Worm (Caenorhabditis elegans): Measurements from ENCODE around the gene F41G4.8.
"Not testable (repeated sequence)": the region's sequence is repeated elsewhere in the genome, so short reads cannot be mapped to it uniquely, and the experiment has no call there.

F41G4.8 gene

DNA sequence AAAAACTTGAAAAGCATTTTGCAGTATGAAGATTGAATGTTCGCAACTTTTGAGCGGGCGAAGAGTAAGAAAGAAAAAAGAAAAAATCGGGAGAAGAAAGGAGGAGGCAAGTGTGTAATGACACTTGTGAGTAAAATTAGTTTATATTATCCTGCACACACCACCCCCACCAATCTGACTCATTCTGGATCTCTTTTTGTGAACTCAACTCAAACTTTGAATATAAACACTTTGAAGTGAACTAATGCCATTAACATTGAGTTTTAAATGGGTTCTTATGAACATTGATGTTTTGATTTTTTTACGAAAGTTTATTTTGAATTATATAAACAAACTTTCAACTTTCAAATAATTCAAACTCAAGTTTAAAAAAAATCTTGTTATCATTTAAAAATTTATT lies at the start of gene F41G4.8:
TSS of gene F41G4.8 (minus strand) at position 101 of the 400 bp plus-strand sequence.
- no peak for TF ChIP-seq unc-62 (GFP tag; optimal IDR thresholded peaks at IDR 0.05)

DNA sequence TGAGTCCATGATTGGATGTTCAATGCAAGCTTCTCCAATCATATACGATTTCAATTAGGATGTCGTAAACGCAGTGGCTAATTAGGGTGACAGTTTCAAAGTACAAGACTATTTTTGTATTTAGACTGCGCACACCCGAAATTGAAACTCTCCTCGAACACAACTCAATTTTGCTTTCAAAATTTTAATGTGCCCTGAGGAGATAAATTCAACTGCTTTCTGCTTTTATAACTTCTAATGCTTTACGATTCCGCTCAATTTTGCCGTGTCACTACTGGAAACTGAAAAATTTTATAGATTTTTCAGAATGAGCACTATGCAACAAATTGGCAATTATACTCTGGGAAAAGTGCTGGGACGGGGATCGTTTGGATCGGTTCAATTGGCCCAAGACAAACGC lies 49.8 kb upstream of the F41G4.8 start, which contains the start of gene F39F10.2:
TSS of gene F39F10.2 (plus strand) at position 301 of the 400 bp plus-strand sequence.
- TF ChIP-seq unc-62 (GFP tag; optimal IDR thresholded peaks at IDR 0.05) = no peak

DNA sequence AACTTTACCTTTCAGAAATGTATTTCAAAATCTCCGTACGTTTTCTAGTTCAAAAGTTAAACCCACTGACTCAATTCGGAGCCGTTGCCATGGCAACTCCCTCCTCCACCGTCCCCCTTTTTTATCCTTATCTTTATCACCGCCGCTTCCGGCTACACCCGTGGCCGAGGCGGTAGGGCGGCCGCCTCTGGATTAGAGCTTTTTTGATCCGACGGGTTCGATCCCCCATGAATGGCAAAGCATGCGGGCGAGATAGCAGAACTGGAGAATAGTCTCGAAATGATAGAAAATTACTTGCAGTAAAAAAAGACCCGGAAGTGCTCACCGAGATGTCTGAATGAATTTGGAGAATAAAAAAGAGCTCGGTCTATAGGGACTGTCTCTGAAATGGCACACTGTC lies 48.9 kb upstream of the F41G4.8 start:
- no peak for TF ChIP-seq unc-62 (GFP tag; optimal IDR thresholded peaks at IDR 0.05)

DNA sequence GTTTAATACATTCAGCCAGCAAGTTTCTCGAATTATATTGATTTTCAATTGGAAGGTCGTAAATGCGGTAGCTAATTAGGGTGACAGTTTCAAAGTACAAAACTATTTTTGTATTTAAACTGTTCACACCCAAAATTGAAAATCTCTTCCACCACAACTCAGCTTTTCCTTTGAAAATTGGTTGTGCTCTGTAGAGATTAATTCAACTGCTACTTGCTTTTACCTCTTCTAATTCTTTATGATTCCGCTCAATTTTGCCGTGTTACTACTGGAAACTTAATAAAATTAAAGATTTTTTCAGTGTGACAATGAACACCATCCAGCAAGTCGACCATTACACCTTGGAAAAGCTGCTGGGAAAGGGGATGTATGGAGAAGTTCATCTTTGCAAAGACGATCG lies 46.9 kb upstream of the F41G4.8 start, which contains the start of gene F39F10.3:
TSS of gene F39F10.3 (plus strand) at position 301 of the 400 bp plus-strand sequence.
- TF ChIP-seq unc-62 (GFP tag; optimal IDR thresholded peaks at IDR 0.05) = no peak

DNA sequence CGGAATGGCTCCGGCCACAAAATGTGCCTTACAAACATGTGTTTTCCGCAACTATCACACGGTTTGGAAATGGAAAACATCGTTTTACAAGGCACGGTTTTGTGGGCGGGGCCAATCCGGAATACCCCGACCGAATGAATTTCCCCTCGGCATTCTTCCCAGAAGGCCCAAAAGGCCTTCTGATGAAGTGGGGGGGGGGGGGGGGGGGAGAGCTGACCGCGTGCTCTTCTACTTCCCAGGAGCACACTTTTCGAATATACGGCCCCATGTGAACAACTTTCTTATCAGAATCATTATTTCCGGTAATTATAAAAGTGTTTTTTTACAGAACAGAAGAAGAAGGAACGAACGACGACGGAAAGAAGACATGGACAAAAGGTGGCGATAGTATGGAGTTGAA lies 39.3 kb upstream of the F41G4.8 start:
- TF ChIP-seq unc-62 (GFP tag; optimal IDR thresholded peaks at IDR 0.05) = no peak

DNA sequence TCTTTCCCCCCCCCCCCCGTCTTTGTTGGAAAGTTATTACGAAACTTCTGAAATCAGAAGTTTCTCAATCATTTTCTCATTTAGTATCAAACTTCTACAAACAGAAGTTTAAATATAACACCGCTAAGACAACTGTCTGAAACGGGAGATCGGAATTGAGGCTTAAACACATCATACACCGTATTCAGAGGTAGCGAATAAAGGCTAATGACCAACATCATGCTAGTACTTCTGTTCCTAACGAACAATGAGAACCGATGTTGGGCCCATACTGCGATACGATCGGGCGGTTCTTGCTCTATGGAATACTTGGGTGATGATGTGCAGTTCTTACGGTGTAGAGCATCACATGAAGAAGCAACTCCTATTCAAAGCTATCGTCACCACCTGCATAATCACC lies 38.6 kb upstream of the F41G4.8 start, which contains the start of gene Y13C8A.1:
TSS of gene Y13C8A.1 (plus strand) at position 301 of the 400 bp plus-strand sequence.
- TF ChIP-seq unc-62 (GFP tag; optimal IDR thresholded peaks at IDR 0.05) = not testable (repeated sequence)

DNA sequence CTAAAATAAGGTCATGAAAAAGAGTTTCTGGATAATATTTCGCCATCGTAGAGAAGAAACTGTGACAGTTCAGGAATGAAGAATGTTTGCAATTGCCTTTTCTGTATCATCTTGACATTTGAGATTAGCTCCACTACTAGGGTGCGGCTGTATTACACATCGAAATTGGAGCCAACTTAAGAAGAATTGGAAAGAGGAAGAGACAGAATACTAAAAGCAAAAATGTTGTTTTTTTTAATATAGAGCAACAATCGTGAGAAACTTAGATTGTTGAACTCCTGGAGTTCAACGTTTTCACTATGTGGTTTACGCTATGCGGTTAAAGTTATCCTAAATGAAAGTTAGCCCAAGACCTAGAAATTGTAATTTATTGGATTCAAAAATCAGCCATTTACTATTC lies 35.6 kb upstream of the F41G4.8 start, which contains the start of gene acs-9:
TSS of gene acs-9 (minus strand) at position 101 of the 400 bp plus-strand sequence.
- TF ChIP-seq unc-62 (GFP tag; optimal IDR thresholded peaks at IDR 0.05) = no peak

DNA sequence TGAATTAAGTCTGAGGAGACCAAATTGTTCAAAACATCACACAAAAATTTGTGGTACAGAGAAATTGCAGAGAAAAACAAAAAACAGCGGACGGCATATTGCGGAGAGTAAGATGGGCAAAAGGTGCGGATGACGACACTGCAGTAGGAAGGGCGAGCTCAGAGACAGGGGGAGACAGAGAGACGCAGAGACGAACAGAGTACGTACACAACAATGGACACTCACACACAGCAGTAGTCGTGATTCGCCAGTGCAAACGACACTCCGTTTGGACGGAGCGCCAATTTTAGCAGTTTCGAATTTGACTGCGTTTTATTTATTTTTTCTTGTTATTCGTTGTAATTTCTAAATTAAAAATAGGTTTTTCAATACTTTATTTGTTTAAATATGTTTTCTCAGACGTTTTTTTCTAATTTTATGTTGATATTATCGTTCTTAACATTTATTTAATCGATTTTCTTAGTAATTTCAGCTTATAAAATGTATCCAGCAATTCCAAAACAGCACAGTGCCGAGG lies 27.7 kb upstream of the F41G4.8 start, which contains the start of gene T20F7.1:
TSS of gene T20F7.1 (plus strand) at position 467 of the 517 bp plus-strand sequence.
- TF ChIP-seq unc-62 (GFP tag; optimal IDR thresholded peaks at IDR 0.05) = no peak

DNA sequence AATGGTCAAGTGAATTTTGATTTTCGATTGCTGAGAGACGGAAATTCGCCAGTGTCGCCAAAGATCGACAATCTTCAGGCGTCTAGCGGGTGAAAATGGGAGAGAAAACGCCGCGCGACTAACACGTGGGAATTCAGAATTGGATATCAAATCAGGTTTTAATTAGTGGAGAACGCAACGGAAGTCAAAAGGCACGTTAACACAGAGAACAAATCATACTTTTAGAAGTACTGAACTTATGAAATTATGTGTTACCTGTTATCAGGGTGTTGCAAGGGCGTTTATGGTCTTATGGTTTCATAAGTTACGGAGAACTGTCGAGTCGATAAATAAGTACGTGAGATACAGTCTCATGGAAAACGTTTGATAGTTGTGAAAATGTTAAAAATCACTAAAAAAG lies 26.5 kb upstream of the F41G4.8 start:
- no peak for TF ChIP-seq unc-62 (GFP tag; optimal IDR thresholded peaks at IDR 0.05)

DNA sequence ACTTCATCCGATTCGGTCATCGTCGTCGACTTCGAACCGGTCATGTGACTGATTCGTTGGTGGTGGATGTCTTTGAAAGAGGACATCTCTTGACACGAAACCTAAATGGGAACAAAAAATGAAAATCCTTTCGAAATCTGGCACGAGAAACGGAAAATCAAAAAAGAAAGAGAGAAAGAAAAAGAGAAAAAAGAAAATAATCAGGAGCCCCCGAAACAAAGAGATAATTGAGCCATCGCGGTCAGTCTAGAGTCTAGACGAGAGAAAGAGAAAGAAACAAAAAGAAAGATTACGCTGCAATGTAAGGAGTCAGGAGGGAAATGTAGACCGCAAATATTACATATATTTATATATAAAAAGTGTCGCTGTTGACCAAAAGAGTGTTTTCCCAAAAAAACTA lies 24.1 kb upstream of the F41G4.8 start, which contains the start of gene aakg-2:
TSS of gene aakg-2 (minus strand) at position 101 of the 400 bp plus-strand sequence.
- no peak for TF ChIP-seq unc-62 (GFP tag; optimal IDR thresholded peaks at IDR 0.05)

DNA sequence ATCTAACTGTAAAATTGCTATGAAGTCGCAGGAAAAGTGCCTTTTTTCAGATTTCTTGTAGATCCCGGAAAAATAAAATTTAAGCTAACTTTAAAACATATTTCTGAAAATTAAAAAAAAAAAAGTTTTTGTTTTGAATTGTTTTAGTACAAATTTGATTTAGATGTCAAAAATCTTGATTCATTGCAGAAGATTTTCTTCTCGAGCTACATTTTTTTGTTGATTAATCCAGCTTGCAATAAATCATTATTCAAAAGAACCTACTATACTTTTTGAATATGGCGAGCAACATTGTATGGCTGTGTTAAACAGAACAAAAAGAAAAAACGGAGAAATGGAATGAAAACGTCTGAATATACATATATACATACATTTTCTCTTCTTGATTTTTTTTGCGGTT lies 20.9 kb upstream of the F41G4.8 start:
- no peak for TF ChIP-seq unc-62 (GFP tag; optimal IDR thresholded peaks at IDR 0.05)

DNA sequence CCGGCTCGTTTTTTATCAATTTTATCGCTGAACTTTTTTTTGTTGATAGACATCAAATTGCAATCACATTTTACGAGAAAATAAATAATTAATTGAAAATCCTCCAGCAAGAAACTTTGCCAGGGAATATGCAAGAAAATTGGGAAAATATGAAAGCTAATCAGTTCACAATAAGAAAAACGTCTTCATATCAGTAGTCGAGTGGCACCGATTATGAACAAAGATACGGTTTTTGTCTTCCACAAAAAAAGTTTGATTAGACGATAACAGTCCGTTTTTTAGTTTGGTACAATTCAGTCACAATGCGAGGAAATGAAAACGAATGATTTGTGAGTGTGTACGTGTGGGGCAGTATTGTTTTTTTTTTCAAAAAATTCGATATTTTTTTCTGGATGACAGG lies 20.2 kb upstream of the F41G4.8 start:
- no peak for TF ChIP-seq unc-62 (GFP tag; optimal IDR thresholded peaks at IDR 0.05)

DNA sequence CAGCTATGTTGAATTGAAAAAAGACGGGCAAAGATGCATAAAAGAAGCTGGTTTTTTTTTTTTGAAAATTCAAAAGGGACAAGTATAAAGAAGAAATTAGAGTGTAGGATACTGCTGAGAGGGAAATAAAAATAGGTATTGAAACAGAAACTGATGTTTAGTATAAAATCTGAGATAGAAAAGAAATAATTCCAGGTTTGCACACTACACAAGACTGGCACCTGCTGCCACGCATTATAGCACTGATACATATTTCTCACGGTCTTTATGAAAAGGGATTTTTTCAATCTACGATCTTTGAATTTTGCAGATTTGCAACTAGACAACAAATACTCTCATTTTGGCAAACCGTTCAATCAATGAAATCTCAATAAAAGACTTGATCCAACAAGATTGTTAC lies 18.5 kb upstream of the F41G4.8 start:
- no peak for TF ChIP-seq unc-62 (GFP tag; optimal IDR thresholded peaks at IDR 0.05)

DNA sequence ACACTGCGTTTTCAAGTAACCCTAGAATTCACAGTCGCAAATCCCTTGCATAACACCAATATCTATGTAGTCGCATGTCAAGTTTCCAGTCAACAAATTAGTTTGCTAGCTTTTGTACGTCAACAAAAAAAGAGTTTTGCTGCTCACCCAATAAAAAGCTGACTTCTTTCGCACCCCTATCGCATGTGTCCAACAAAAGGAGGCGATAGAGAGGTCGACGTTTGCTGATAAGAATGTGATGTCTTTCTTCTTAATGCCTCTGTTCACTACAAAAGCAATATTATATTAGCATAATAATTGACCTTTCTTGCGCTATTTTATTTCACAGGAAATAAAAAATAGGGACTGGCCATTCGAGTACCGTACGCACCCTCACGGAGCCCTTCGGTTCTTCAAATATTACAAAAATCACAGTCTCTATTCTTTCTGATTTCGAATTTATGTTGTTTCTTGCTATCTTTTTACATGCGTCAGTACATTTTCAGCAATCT lies 15.2 kb upstream of the F41G4.8 start, which contains the start of gene T20F7.3:
TSS of gene T20F7.3 (plus strand) at position 441 of the 491 bp plus-strand sequence.
- TF ChIP-seq unc-62 (GFP tag; optimal IDR thresholded peaks at IDR 0.05) = no peak

DNA sequence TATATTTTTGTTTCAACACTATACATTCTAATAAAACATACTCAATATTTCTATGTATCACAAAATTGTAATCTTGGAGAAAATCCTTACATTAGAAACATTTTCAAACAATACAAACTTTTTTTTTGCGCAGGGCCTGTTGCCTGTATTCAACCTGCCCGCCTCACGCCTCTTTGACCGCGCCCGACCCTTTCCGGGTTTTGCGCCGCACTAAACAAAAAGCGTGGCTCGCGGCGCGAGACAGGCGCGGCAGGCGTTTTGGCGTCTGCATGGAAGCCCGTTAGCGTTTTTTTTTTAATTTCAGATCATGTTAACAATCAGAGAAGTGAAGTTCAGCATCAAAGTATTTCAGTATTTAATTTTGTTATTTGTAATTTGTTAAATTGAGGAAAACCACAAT lies 1.9 kb downstream of the F41G4.8 start:
- TF ChIP-seq unc-62 (GFP tag; optimal IDR thresholded peaks at IDR 0.05) = no peak

DNA sequence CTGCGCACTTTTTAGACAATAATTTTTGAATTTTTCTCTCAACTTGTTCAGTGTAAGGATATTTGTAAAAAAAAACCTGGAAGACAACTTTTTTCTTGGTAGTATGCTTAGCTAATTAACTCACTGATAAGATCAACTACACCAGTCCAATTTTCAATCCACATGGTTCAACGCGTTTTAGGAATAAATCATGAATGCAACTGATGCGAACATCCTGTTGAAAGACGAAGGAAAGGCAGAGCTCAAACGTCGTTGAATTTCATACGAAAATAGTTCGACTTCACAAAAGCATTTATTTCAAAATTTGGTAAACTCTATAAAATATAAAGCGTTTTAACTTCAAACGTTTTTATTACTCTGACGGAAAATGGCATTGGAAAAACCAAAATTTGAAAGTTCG lies 4.1 kb downstream of the F41G4.8 start, which contains the start of gene dyla-1:
TSS of gene dyla-1 (plus strand) at position 301 of the 400 bp plus-strand sequence.
- no peak for TF ChIP-seq unc-62 (GFP tag; optimal IDR thresholded peaks at IDR 0.05)

DNA sequence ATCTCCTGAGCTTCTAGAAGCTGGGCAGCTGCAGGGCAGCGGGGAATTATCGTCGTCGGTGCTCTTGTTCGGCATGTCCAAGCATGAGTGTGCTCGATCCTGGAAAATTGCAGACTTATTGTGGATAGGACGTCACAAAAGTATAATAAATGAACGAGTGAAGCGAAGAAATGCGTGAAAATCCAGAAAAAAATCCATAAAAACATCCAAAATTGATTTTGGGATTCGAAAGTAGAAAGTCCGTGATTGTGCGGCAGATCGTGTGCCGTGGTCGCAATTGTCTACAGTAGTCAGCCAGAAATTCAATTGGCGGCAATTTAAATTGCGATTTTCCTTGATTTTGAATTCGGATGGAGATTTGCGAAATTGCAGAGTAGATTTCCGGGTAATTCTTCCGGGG lies 8.5 kb downstream of the F41G4.8 start, which contains the start of gene F41G4.7:
TSS of gene F41G4.7 (minus strand) at position 101 of the 400 bp plus-strand sequence.
- TF ChIP-seq unc-62 (GFP tag; optimal IDR thresholded peaks at IDR 0.05) = no peak

All from whole organism, dauer.